Worm (Caenorhabditis elegans) whole organism, young adult: Measurements from ENCODE around the gene lgc-30.

Source experiments
- K12H6.12 ChIP-seq: fragments of 200-800 bp; sonication (Bioruptor generic); optimal IDR thresholded peaks from 2 replicates; lab custom pipeline; 2018; ENCODE audit warnings: mild to moderate bottlenecking, missing genetic modification characterization, missing compliant biosample characterization
- dpl-1 ChIP-seq: fragments of 150-350 bp; optimal IDR thresholded peaks from 2 replicates; lab custom pipeline; 2014; ENCODE audit warnings: missing biosample characterization, missing genetic modification reagents, missing genetic modification characterization
- lsy-27 ChIP-seq: sonication (generic microtip); optimal IDR thresholded peaks from 2 replicates; lab custom pipeline; 2017; ENCODE audit warnings: missing genetic modification characterization, mild to moderate bottlenecking, missing compliant biosample characterization, antibody characterized with exemption, missing genotype, borderline replicate concordance; ENCODE audit not compliant: insufficient read depth
- madf-6 ChIP-seq: fragments of 200-800 bp; sonication (Bioruptor generic); IDR thresholded peaks from 2 replicates; pipeline ENCODE4 v1.3.6; 2022; ENCODE audit warnings: missing genetic modification reagents, missing genetic modification characterization, missing compliant biosample characterization
- pha-4 ChIP-seq: fragments of 150-350 bp; sonication (generic microtip); optimal IDR thresholded peaks from 2 replicates; lab custom pipeline; 2014; ENCODE audit warnings: missing biosample characterization, missing genetic modification reagents, missing genetic modification characterization
- snpc-1.3 ChIP-seq: sonication (generic microtip); optimal IDR thresholded peaks from 2 replicates; lab custom pipeline; 2017; ENCODE audit warnings: missing genetic modification characterization, mild to moderate bottlenecking, missing compliant biosample characterization, antibody characterized with exemption, moderate library complexity, missing genotype, missing genetic modification reagents; ENCODE audit not compliant: insufficient read depth
- snpc-4 ChIP-seq, 5 experiments: fragments of 150-350 bp in 1 of 5; sonication (generic microtip) in 4 of 5; optimal IDR thresholded peaks; 2 replicates each; lab custom pipeline; 2014 to 2018; ENCODE audit warnings: missing genetic modification characterization in 5 of 5, missing biosample characterization in 3 of 5, antibody characterized with exemption in 2 of 5, mild to moderate bottlenecking in 2 of 5, missing compliant biosample characterization in 2 of 5, missing genotype in 2 of 5, moderate library complexity in 2 of 5, missing genetic modification reagents in 1 of 5

DNA sequence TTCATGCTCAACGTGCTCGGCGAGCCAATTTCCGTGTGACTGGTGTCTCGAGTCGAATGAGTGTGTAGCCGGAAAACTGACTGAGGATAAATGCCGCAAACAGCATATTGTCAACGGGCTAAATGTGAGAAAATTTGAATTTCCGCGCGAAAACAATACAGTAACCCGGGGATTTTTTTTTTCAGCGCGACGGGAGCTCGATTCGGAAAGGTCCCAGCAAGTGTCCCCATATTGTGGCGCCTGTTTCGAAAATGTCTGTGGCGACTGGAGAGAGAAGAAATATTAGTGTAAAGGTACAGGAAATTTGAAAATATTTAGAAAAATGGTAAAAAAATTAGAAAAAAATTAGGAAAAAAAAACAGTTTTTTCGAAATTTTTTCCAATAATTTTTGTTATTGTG lies 46.4 kb downstream of the lgc-30 start:
- TF ChIP-seq lsy-27 (tag; lab: Kevin White, UChicago): no peak
- no peak for TF ChIP-seq madf-6 (GFP tag; lab: Robert Waterston, UW)
- no peak for TF ChIP-seq pha-4 (tag; lab: Kevin White, UChicago)
- TF ChIP-seq snpc-4 (GFP tag; optimal IDR thresholded peaks at IDR 0.05; lab: Kevin White, UChicago): no peak
- no peak for TF ChIP-seq snpc-4 (tag; optimal IDR thresholded peaks at IDR 0.05; lab: Kevin White, UChicago)
- TF ChIP-seq snpc-1.3: no peak
- TF ChIP-seq K12H6.12: no peak
- no peak for TF ChIP-seq dpl-1 (GFP tag; lab: Kevin White, UChicago)
